Worm (Caenorhabditis elegans) whole organism, mixed stage, embryonic: ENCODE results near the gene C05E11.3.

ENCODE experiments used
- bed-3 ChIP-seq: fragments of 200-800 bp; sonication (Bioruptor generic); optimal IDR thresholded peaks from 3 replicates; lab custom pipeline; 2018; ENCODE audit warnings: mild to moderate bottlenecking, missing genetic modification characterization, moderate library complexity, missing compliant biosample characterization
- blmp-1 ChIP-seq: fragments of 150-350 bp; optimal IDR thresholded peaks from 2 replicates; lab custom pipeline; 2014; ENCODE audit warnings: missing biosample characterization, missing genetic modification characterization
- ceh-39 ChIP-seq: fragments of 150-350 bp; optimal IDR thresholded peaks from 2 replicates; lab custom pipeline; 2014; ENCODE audit warnings: missing biosample characterization, missing genetic modification characterization
- ceh-43 ChIP-seq: fragments of 200-800 bp; sonication (Bioruptor generic); optimal IDR thresholded peaks from 2 replicates; lab custom pipeline; 2018; ENCODE audit warnings: mild to moderate bottlenecking, missing genetic modification characterization, moderate library complexity, missing compliant biosample characterization
- ceh-83 ChIP-seq: fragments of 200-800 bp; sonication (Bioruptor generic); optimal IDR thresholded peaks from 2 replicates; lab custom pipeline; 2018; ENCODE audit warnings: mild to moderate bottlenecking, missing genetic modification characterization, missing compliant biosample characterization
- ces-1 ChIP-seq: fragments of 150-350 bp; optimal IDR thresholded peaks from 2 replicates; lab custom pipeline; 2014; ENCODE audit warnings: missing biosample characterization, missing genetic modification reagents, missing genetic modification characterization
- cnd-1 ChIP-seq: fragments of 200-800 bp; sonication (Bioruptor generic); optimal IDR thresholded peaks from 2 replicates; lab custom pipeline; 2018; ENCODE audit warnings: mild to moderate bottlenecking, missing genetic modification characterization, missing compliant biosample characterization
- drap-1 ChIP-seq: fragments of 200-800 bp; sonication (Bioruptor generic); optimal IDR thresholded peaks from 3 replicates; lab custom pipeline; 2018; ENCODE audit warnings: mild to moderate bottlenecking, missing genetic modification characterization, missing compliant biosample characterization
- elt-1 ChIP-seq: sonication (generic microtip); optimal IDR thresholded peaks from 2 replicates; lab custom pipeline; 2017; ENCODE audit warnings: missing genetic modification characterization, mild to moderate bottlenecking, missing compliant biosample characterization, antibody characterized with exemption, moderate library complexity, borderline replicate concordance; ENCODE audit not compliant: insufficient read depth
- ham-2 ChIP-seq: fragments of 200-800 bp; sonication (Bioruptor generic); optimal IDR thresholded peaks from 2 replicates; lab custom pipeline; 2018; ENCODE audit warnings: mild to moderate bottlenecking, missing genetic modification characterization, missing compliant biosample characterization
- hlh-1 ChIP-seq: fragments of 150-350 bp; optimal IDR thresholded peaks from 2 replicates; lab custom pipeline; 2014; ENCODE audit warnings: missing biosample characterization, missing genetic modification reagents, missing genetic modification characterization
- lin-13 ChIP-seq: fragments of 150-350 bp; optimal IDR thresholded peaks from 2 replicates; lab custom pipeline; 2014; ENCODE audit warnings: missing biosample characterization, missing genetic modification characterization
- lin-32 ChIP-seq: fragments of 200-800 bp; sonication (Bioruptor generic); optimal IDR thresholded peaks from 2 replicates; lab custom pipeline; 2018; ENCODE audit warnings: mild to moderate bottlenecking, missing genetic modification characterization, missing compliant biosample characterization
- lsy-2 ChIP-seq: fragments of 150-350 bp; optimal IDR thresholded peaks from 2 replicates; lab custom pipeline; 2014; ENCODE audit warnings: missing biosample characterization, missing genetic modification characterization
- mab-5 ChIP-seq: fragments of 150-350 bp; optimal IDR thresholded peaks from 2 replicates; lab custom pipeline; 2014; ENCODE audit warnings: missing biosample characterization, missing genetic modification characterization
- mep-1 ChIP-seq: fragments of 150-350 bp; optimal IDR thresholded peaks from 2 replicates; lab custom pipeline; 2017; ENCODE audit warnings: missing biosample characterization, missing genetic modification reagents, missing genetic modification characterization, inconsistent platforms
- mls-2 ChIP-seq: sonication (generic microtip); optimal IDR thresholded peaks from 2 replicates; lab custom pipeline; 2016; ENCODE audit warnings: mild to moderate bottlenecking, missing genetic modification characterization, moderate library complexity, missing compliant biosample characterization
- nhr-2 ChIP-seq: fragments of 150-350 bp; optimal IDR thresholded peaks from 2 replicates; lab custom pipeline; 2014; ENCODE audit warnings: missing biosample characterization, missing genetic modification characterization
- nhr-28 ChIP-seq: fragments of 150-350 bp; optimal IDR thresholded peaks from 2 replicates; lab custom pipeline; 2014; ENCODE audit warnings: missing biosample characterization, missing genetic modification characterization
- nhr-76 ChIP-seq: sonication (generic microtip); optimal IDR thresholded peaks from 2 replicates; lab custom pipeline; 2017; ENCODE audit warnings: missing biosample characterization, missing genetic modification characterization
- pha-4 ChIP-seq: fragments of 150-350 bp; optimal IDR thresholded peaks from 2 replicates; lab custom pipeline; 2018; ENCODE audit warnings: missing biosample characterization, missing genetic modification reagents, missing genetic modification characterization
- sem-2 ChIP-seq: fragments of 200-800 bp; sonication (Bioruptor generic); optimal IDR thresholded peaks from 2 replicates; lab custom pipeline; 2018; ENCODE audit warnings: mild to moderate bottlenecking, missing genetic modification characterization, missing compliant biosample characterization
- snpc-4 ChIP-seq: fragments of 150-350 bp; optimal IDR thresholded peaks from 2 replicates; lab custom pipeline; 2014; ENCODE audit warnings: missing biosample characterization, missing genetic modification characterization
- sptf-1 ChIP-seq: sonication (generic microtip); optimal IDR thresholded peaks from 2 replicates; lab custom pipeline; 2017; ENCODE audit warnings: mild to moderate bottlenecking, missing genetic modification characterization, moderate library complexity, missing compliant biosample characterization
- tbx-8 ChIP-seq: fragments of 200-800 bp; sonication (Bioruptor generic); optimal IDR thresholded peaks from 2 replicates; lab custom pipeline; 2018; ENCODE audit warnings: mild to moderate bottlenecking, missing genetic modification characterization, moderate library complexity, missing compliant biosample characterization
- unc-120 ChIP-seq: sonication (generic microtip); optimal IDR thresholded peaks from 2 replicates; lab custom pipeline; 2017; ENCODE audit warnings: missing genetic modification characterization, missing compliant biosample characterization; ENCODE audit not compliant: poor library complexity, severe bottlenecking
- unc-39 ChIP-seq: fragments of 150-350 bp; optimal IDR thresholded peaks from 2 replicates; lab custom pipeline; 2014; ENCODE audit warnings: missing biosample characterization, missing genetic modification characterization
- unc-62 ChIP-seq: fragments of 150-350 bp; optimal IDR thresholded peaks from 2 replicates; lab custom pipeline; 2014; ENCODE audit warnings: missing biosample characterization, missing genetic modification reagents, missing genetic modification characterization
- zip-8 ChIP-seq: fragments of 150-350 bp; optimal IDR thresholded peaks from 2 replicates; lab custom pipeline; 2014; ENCODE audit warnings: missing biosample characterization, missing genetic modification characterization
- ztf-11 ChIP-seq: fragments of 150-350 bp; optimal IDR thresholded peaks from 2 replicates; lab custom pipeline; 2014; ENCODE audit warnings: missing biosample characterization, missing genetic modification characterization

The C05E11.3 gene

ce11 chrX:4554385-4554784 lies 23.7 kb upstream of the C05E11.3 start, which contains the start of gene ham-2:
ham-2 (plus strand) TSS chrX:4554685.
- TF ChIP-seq drap-1 (GFP tag; lab: Kevin White, UChicago) (no peak), nhr-28 (tag; lab: Kevin White, UChicago) (no peak), sem-2 (GFP tag; lab: Kevin White, UChicago) (no peak), mls-2 (tag; lab: Kevin White, UChicago) (no peak), blmp-1 (tag; lab: Kevin White, UChicago) (no peak), pha-4 (tag; lab: Kevin White, UChicago) (no peak), ham-2 (no peak), bed-3 (GFP tag; lab: Kevin White, UChicago) (no peak), ceh-83 (no peak), cnd-1 (tag; lab: Kevin White, UChicago) (no peak), nhr-2 (tag; lab: Kevin White, UChicago) (no peak), hlh-1 (tag; lab: Kevin White, UChicago) (no peak)

ce11 chrX:4556028-4556427 lies 22.0 kb upstream of the C05E11.3 start:
- no peak for TF ChIP-seq tbx-8 (GFP tag; lab: Kevin White, UChicago)
- peak; percentile 15 for TF ChIP-seq sptf-1 (tag; lab: Kevin White, UChicago)
- TF ChIP-seq unc-39: no peak
- TF ChIP-seq blmp-1 (tag; lab: Kevin White, UChicago): no peak
- TF ChIP-seq ham-2: peak; percentile 93

ce11 chrX:4561863-4562262 lies 16.2 kb upstream of the C05E11.3 start, which contains the start of gene C05E11.6:
C05E11.6 (plus strand) TSS chrX:4562163.
- TF ChIP-seq drap-1 (GFP tag; lab: Kevin White, UChicago) (no peak), unc-120 (tag; lab: Kevin White, UChicago) (no peak), zip-8 (no peak), pha-4 (tag; lab: Kevin White, UChicago) (no peak), lin-13 (no peak)

- no peak for TF ChIP-seq mab-5 (tag; lab: Kevin White, UChicago)
- TF ChIP-seq cnd-1 (tag; lab: Kevin White, UChicago): no peak
- TF ChIP-seq ceh-43 (GFP tag; lab: Kevin White, UChicago): no peak
- no peak for TF ChIP-seq mep-1 (tag; lab: Kevin White, UChicago)
- no peak for TF ChIP-seq elt-1
- TF ChIP-seq sptf-1 (tag; lab: Kevin White, UChicago): no peak
- TF ChIP-seq ceh-39 (tag; lab: Kevin White, UChicago): no peak
- TF ChIP-seq ztf-11: no peak
- TF ChIP-seq lin-32 (GFP tag; lab: Kevin White, UChicago): no peak
- TF ChIP-seq tbx-8 (GFP tag; lab: Kevin White, UChicago): no peak
- no peak for TF ChIP-seq blmp-1 (tag; lab: Kevin White, UChicago)
Observed at ce11 chrX:4562288-4562687, 15.8 kb upstream of the C05E11.3 start.

ce11 chrX:4564717-4565316 lies 13.2 kb upstream of the C05E11.3 start, which contains the start of gene amt-4:
amt-4 (plus strand) TSS chrX:4565302.
- no peak for TF ChIP-seq blmp-1 (tag; lab: Kevin White, UChicago)
- no peak for TF ChIP-seq nhr-2 (tag; lab: Kevin White, UChicago)
- no peak for TF ChIP-seq elt-1
- no peak for TF ChIP-seq ceh-43 (GFP tag; lab: Kevin White, UChicago)
- TF ChIP-seq unc-39: no peak
- TF ChIP-seq sem-2 (GFP tag; lab: Kevin White, UChicago): no peak

- TF ChIP-seq mep-1 (tag; lab: Kevin White, UChicago): no peak
- TF ChIP-seq unc-62: no peak
- no peak for TF ChIP-seq nhr-76 (tag; lab: Kevin White, UChicago)
- no peak for TF ChIP-seq nhr-2 (tag; lab: Kevin White, UChicago)
- TF ChIP-seq mab-5 (tag; lab: Kevin White, UChicago): no peak
- TF ChIP-seq ces-1 (GFP tag; lab: Kevin White, UChicago): no peak
- no peak for TF ChIP-seq ceh-83
- no peak for TF ChIP-seq sptf-1 (tag; lab: Kevin White, UChicago)
- TF ChIP-seq unc-39: no peak
- no peak for TF ChIP-seq sem-2 (GFP tag; lab: Kevin White, UChicago)
- TF ChIP-seq snpc-4 (tag; lab: Kevin White, UChicago): no peak
- TF ChIP-seq lin-13: no peak
- TF ChIP-seq ztf-11: no peak
- no peak for TF ChIP-seq lsy-2
- TF ChIP-seq bed-3 (GFP tag; lab: Kevin White, UChicago): no peak
- no peak for TF ChIP-seq zip-8
- no peak for TF ChIP-seq cnd-1 (tag; lab: Kevin White, UChicago)
- TF ChIP-seq mls-2 (tag; lab: Kevin White, UChicago): no peak
Observed at ce11 chrX:4567110-4567509, 10.9 kb upstream of the C05E11.3 start.
